Worm (Caenorhabditis elegans) whole organism, young adult: ENCODE measurements around the gene ets-10.
"Not testable (repeated sequence)": the region's sequence is repeated elsewhere in the genome, so short reads cannot be mapped to it uniquely, and the experiment has no call there.

Experiments used
- C17E4.6 ChIP-seq: fragments of 200-800 bp; sonication (Bioruptor generic); IDR thresholded peaks from 2 replicates; pipeline ENCODE4 v1.3.6; 2022; ENCODE audit warnings: missing genetic modification reagents, missing genetic modification characterization, missing compliant biosample characterization
- F57C9.4 ChIP-seq: sonication (generic microtip); optimal IDR thresholded peaks from 2 replicates; lab custom pipeline; 2017; ENCODE audit warnings: mild to moderate bottlenecking, missing genetic modification characterization, missing compliant biosample characterization
- snpc-1.1 ChIP-seq: sonication (generic microtip); optimal IDR thresholded peaks from 2 replicates; lab custom pipeline; 2017; ENCODE audit warnings: missing genetic modification characterization, mild to moderate bottlenecking, missing compliant biosample characterization, antibody characterized with exemption, moderate library complexity, missing genotype, missing genetic modification reagents; ENCODE audit not compliant: insufficient read depth

DNA sequence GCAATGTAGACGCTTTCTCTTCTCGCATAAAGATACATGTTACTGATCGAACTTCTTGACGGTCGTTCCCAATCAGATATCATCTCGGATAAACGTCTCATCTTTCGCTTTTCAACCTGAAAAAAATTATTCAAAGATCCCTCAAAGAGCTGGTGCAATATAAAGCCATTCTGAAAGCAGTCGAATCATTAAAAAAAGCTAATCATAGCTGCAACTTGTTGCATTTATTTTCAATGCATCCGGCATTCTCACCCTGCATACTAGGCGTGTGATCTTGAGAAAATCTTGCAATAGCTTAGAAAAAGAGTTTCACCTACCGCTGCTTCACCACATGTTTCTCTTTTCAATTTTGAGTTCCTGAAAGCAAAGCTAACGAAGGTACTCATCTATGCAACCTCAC lies 48.3 kb downstream of the ets-10 start, which contains the start of gene C24A8.6:
- not testable (repeated sequence) for TF ChIP-seq F57C9.4 (tag; lab: Kevin White, UChicago); C17E4.6 (GFP tag; lab: Robert Waterston, UW); snpc-1.1 (tag; lab: Kevin White, UChicago)
